Fruit fly (Drosophila melanogaster): ENCODE measurements around the gene Alp11.

Alp11 gene

DNA sequence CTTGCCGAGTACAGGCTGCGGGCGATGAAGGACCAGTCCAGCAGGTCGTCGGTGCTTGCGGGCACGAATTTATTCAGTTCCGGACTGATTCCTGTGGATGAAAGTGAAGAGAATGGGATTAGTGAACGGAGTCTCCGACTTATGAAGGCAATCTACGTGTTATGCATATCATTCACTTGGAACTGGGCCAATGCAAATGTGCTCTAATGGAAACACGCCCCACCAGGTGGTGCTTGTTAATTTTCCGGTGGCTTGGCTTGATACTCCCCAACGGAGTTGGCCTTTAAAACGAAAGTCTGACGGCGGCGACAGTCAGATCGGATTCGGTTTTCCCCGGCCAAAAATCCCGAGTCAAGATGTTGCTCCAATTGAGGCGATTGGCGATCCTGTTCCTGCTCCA, at the start of gene Alp11:
Gene Alp11 (plus strand): TSS at position 301 of the 400 bp plus-strand sequence.
- TF ChIP-seq CTCF (optimal IDR thresholded peaks at IDR 0.05) (no peak), CG8478 (optimal IDR thresholded peaks at IDR 0.05) (no peak)

DNA sequence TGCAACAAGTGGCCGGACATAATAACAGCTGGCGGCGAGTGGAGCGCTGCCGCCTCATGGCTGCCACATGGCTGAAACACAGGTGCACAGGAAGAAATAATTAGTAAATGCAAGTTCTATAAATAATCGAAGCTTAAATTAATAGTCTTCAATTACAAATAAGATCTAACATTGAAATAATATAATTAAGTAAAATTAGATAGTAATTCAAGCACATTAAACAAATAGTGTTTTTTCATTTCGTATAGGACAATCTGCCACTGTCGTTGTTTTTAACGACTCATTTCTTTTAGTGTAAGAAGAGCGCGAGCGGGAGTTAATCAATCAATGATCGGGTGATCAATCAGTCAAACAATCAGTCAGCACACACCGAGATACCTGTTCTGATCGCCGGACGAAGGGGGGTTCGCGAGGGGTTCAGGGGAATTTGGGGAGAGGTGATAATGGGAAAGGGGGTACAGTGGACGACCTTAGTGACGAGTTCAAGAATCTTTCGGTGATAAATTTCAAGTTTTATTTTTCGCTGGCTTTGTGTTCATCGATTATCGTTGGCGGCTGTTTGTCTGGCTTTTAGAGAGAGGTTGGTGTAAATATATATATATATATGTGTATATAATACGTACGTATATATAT, 47.6 kb upstream of the Alp11 start:
- no peak for TF ChIP-seq CG8478 (optimal IDR thresholded peaks at IDR 0.05)
- no peak for TF ChIP-seq CTCF (optimal IDR thresholded peaks at IDR 0.05)

DNA sequence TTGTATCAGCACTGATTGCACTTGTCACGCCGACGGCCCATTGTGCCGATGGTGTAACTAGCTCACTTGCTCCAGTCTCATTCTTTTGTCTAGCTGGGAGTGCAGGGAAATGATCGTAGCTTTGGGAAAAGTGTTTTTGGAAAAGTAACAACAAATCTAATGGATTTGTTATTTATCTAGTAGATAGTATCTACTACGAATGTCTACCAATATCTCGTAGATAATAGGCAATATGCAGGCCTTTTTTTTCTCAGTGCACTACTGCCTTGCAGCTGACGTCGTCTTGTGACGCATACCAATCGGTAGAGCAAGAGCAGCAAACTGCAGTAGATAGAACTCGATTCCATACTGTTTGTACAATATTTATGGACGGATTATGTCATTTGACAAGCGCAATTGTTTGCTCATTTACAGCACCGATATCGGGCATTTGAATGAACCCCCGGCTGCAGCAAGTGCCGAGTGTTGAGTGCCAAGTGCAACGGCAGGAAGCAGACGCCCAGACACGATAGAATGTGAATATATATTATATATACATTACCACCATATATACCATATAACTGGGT, 44.0 kb upstream of the Alp11 start:
- TF ChIP-seq CTCF (optimal IDR thresholded peaks at IDR 0.05) (no peak), CG8478 (optimal IDR thresholded peaks at IDR 0.05) (no peak)

DNA sequence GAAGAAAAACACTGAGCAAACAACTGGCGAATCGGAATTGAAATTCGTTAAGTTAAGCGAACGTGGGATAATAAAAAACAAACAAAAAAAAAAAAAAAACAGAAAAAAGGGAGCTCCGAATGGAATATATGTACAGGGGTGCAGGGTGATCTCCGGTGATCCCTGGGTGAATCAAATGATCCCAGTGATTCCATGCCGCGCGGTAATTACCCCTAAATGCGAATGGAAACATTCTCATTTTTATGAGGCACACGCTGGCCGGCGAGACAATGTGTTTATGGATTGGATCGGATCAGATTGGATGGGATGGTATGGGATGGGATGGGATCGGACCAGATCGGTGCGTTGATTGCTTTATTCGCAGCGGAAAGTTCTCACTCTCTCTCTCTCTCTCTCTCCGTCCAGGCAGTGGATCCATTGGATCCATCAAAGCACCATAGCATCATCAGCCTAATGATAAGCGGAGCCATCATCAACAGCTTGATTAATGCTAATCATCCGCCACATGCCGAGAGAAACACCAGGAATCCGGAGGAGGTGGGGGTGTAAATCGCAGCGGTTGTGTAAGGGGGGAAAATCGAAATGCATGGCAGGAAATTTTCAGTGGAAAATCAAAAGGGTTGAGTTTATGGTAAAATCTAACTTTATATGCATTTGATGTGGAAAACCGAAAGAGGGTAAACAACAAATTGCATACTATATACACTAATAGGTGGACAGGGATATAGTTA, 41.9 kb upstream of the Alp11 start:
- TF ChIP-seq CTCF (optimal IDR thresholded peaks at IDR 0.05) = no peak
- no peak for TF ChIP-seq CG8478 (optimal IDR thresholded peaks at IDR 0.05)

DNA sequence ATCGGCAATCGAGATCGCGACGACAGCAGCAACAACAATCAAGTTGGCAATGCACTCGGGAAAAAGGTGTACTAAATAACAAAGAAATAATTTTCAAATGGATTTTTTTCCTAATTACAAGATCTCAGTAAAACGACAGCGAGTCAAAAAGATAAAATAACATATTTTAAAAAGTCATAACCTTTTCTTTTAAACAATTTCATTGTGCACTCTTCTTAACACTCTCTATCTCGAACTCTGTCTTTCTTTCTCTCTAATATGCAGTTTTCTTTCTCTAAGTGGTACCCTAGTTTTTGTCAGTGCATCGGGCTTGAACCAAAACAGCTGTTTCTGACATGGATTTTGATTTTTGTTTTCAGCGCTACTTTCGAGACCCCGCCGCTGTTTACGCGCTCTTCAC, 38.5 kb upstream of the Alp11 start:
- TF ChIP-seq CTCF (optimal IDR thresholded peaks at IDR 0.05) (no peak), CG8478 (optimal IDR thresholded peaks at IDR 0.05) (no peak)

DNA sequence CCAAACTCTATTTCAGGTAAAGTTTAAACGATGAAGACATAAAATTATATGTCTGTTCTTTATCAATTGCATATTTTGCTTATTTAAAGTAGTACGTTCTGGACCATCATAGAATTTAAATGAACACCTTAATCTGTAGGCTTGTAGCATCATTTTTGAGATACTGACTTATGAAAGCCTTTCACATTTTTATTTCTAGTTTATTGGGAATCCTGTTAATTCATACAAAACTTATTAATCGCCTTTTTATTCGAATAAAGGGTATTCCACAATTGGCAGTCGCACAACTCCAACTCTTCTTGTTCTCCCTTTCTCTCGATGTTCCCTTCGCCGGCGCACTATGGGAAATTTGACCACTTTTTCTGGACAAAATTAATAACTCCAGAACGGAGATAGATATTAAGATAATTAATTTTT, 35.1 kb upstream of the Alp11 start:
- no peak for TF ChIP-seq CG8478 (optimal IDR thresholded peaks at IDR 0.05)

DNA sequence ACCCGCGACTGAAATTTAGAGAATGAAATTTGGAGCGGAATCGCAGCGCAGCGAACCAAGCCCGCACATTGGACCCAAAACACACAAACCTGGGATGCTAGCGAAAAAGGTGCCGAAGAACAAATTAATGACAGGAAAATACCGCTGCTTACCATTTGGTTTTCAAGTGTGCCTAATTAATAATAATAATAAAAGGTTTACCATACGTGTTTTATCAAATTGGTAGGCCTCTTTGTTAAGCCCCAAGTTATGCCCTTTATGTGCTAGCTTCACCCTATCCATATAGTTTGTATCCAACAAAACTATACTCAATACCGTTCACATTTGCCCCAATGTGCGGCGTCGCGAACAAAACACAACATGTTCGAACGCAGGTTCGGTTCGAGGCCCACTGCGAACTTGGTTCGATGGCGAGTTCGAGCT, 33.3 kb upstream of the Alp11 start, which contains the start of gene Ac13E:
Gene Ac13E (minus strand): TSS at position 23 of the 423 bp plus-strand sequence.
- TF ChIP-seq CG8478 (optimal IDR thresholded peaks at IDR 0.05) = no peak
- no peak for TF ChIP-seq CTCF (optimal IDR thresholded peaks at IDR 0.05)

DNA sequence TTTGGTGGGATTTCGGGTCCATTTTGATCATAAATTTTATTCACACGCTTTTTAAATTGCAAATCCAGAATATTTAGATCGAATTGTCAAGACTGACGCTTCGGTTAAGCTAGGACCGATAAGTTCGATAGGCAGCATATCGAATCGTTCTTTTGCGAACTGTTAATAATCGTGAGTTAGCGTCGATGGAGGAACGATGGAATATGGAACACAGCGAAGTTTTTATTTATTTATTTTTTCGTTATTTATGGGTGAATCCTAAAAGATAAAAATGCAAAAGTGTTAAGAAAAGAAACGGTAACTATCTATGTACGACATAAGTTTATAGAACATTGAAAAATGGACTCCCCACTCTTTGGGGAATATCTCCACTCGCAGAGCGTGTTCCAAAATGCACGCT, 31.6 kb upstream of the Alp11 start, which contains the start of gene CG42300:
Gene CG42300 (minus strand): TSS at position 101 of the 400 bp plus-strand sequence.
- TF ChIP-seq CTCF (optimal IDR thresholded peaks at IDR 0.05) (no peak), CG8478 (optimal IDR thresholded peaks at IDR 0.05) (no peak)

DNA sequence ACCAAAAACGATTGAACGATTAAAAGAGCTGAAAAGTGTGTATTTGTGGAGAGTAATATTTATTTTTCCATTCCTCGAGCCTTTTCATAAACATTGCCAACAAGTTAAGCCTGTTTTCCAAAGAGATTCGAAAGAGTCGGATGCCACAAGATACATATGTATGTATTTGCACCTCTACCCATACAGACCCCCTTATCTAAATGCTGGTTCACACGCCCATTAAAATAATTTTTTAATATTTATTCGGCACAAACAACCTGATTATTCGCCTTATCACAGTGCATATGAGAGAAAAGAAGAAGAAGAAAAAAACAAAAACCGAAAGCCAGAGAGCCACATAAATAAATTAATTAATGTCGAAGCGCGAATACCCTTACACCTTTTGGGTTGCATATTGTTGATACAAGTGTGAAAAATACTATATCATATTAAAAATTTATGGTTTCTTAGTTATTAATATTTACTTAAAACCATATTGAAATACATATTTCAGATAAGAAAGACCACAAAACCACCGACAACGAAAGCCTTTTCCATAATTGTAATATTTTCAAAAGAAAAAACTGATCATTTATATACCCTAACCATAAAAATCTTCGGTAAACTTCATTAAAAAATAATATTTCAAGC, 19.1 kb upstream of the Alp11 start:
- no peak for TF ChIP-seq CG8478 (optimal IDR thresholded peaks at IDR 0.05)
- no peak for TF ChIP-seq CTCF (optimal IDR thresholded peaks at IDR 0.05)

DNA sequence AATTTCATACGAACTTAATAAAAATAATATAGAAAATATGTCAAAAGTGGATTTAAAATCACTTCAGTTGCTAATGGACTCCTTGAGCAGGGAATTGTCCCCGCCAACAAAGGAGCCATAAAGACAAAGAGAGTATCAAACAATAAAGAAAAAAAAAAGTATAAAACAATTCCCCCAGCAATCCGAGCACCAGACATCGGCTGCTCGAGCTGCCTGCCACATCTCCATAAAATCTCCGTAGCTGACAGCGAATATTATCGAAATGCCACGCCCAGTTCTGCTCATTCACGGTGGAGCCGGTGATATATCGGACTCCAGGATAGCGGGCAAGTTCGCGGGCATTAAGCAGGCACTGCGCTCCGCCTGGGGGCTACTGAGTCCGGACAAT, 18.6 kb upstream of the Alp11 start, which contains the start of gene CG7860:
Gene CG7860 (plus strand): TSS at position 11 of the 388 bp plus-strand sequence.
- TF ChIP-seq CTCF (optimal IDR thresholded peaks at IDR 0.05) = no peak
- no peak for TF ChIP-seq CG8478 (optimal IDR thresholded peaks at IDR 0.05)

DNA sequence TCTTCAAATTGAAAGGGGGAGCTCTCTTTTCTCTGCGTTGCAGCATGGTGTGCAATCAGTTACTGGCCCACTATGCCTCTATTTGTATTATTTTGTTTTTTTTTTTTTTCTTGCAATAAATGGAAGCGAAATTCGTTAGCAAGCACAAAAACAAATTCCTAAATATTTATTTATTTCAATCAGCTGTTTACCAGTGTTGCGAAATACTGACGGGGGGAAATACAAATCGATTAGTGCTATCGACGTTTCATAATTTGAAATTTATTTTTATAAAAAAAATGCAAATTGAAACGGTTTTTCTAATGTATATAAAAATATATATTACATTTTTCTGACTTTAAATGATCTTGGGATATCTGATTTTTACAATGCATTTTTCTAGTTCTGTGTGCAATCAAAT, 15.6 kb upstream of the Alp11 start, which contains the start of gene CG15643:
Gene CG15643 (minus strand): TSS at position 211 of the 400 bp plus-strand sequence.
- no peak for TF ChIP-seq CG8478 (optimal IDR thresholded peaks at IDR 0.05)
- TF ChIP-seq CTCF (optimal IDR thresholded peaks at IDR 0.05) = no peak

DNA sequence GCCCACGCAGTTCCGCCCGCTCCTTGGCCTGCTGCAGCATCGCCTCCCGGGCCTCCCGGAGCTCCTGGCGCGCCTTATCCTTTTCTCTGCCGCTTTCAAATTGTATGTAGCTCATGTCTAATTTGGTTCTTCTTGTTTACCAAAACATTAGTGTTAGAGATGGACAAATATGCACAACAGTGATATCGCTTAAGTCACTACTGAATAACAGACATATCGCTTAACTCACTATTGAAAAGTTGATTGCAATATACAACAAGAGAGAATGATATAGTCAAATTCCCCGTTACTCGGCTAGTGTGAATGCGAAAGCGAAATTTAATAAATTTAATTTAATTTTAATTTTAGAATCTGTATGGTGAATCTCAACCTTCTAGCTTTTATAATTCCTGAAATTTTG, 13.1 kb upstream of the Alp11 start, which contains the start of gene CG9213:
Gene CG9213 (minus strand): TSS at position 152 of the 400 bp plus-strand sequence.
- TF ChIP-seq CG8478 (optimal IDR thresholded peaks at IDR 0.05) (no peak), CTCF (optimal IDR thresholded peaks at IDR 0.05) (no peak)

DNA sequence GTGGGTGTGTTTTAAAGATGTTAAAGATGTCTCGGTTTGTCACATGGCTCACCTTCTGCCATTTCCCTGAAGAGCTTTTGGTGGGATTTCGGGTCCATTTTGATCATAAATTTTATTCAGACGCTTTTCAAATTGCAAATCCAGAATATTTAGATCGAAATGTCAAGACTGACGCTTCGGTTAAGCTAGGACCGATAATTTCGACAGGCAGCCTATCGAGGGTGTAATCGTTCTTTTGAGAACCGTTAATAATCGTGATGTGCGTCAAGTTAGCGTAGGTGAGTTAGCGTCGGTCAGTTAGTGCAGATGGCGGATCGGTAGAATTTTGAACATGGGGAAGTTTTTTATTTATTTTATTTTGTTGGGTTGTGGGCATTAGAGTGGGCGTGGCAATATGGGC, 12.0 kb upstream of the Alp11 start, which contains the start of gene CG42299:
Gene CG42299 (minus strand): TSS at position 127 of the 400 bp plus-strand sequence.
- TF ChIP-seq CG8478 (optimal IDR thresholded peaks at IDR 0.05) = no peak
- no peak for TF ChIP-seq CTCF (optimal IDR thresholded peaks at IDR 0.05)

DNA sequence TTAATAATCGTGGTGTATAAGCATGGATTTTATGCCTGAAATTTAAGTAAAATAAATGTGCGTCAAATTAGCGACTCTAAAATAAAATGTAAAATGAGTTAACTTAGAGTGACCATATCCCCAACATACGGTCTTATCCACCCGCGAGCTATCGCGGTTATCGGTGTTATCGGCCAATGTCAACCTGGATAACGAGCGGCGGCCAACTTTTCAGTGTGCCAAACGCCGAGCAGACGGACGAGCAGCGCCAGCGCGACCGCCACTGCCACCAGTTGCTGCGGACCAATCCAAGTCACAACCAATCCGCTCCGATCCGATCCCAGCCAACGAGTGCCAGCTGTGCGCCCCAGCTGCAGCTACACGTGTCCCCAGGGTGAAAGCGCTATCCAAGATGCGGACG, 9.5 kb upstream of the Alp11 start, which contains the start of the genes cerv and CG7872:
Gene cerv (minus strand): TSS at position 129 of the 400 bp plus-strand sequence.
Gene CG7872 (plus strand): TSS at position 163 of the 400 bp plus-strand sequence.
- TF ChIP-seq CG8478 (optimal IDR thresholded peaks at IDR 0.05) = no peak
- TF ChIP-seq CTCF (optimal IDR thresholded peaks at IDR 0.05) = peak in 1 of 2 experiments; percentile 2

DNA sequence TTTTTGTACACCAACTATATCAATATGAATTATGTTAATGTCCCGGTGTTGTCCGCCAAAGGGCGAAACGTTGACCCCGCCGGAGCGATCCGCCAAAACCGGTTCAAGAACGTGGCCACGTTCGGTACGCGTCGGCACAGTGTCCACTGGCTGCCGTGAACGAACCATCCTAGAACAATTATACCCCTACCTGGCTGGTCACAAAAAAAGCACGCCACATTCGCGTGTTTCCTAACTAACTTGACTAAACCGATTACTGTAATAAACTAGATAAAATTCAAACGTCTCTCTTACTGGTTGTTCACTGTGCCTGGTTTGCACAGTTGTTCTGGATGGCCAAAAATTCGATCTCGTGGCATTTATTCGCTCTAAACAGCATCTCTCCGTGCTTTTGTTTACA, 8.0 kb upstream of the Alp11 start:
- TF ChIP-seq CG8478 (optimal IDR thresholded peaks at IDR 0.05) = no peak
- no peak for TF ChIP-seq CTCF (optimal IDR thresholded peaks at IDR 0.05)

Measured in S2 (cell line).